Worm (Caenorhabditis elegans) whole organism, midembryonic: ENCODE data around the gene M01H9.4.

Experiments used
- T22C8.4 ChIP-seq: fragments of 200-800 bp; sonication (Bioruptor generic); IDR thresholded peaks from 2 replicates; pipeline ENCODE4 v1.3.6; 2022; ENCODE audit warnings: missing genetic modification characterization, missing compliant biosample characterization
- cog-1 ChIP-seq: sonication (generic microtip); optimal IDR thresholded peaks from 2 replicates; lab custom pipeline; 2016; ENCODE audit warnings: missing genetic modification characterization, missing compliant biosample characterization
- flt-1 ChIP-seq: fragments of 200-800 bp; sonication (Bioruptor generic); IDR thresholded peaks from 2 replicates; pipeline ENCODE4 v1.3.6; 2022; ENCODE audit warnings: missing genetic modification characterization, missing compliant biosample characterization
- klf-2 ChIP-seq: fragments of 200-800 bp; sonication (Bioruptor generic); conservative IDR thresholded peaks from 2 replicates; pipeline ENCODE4 v1.3.6; 2022; ENCODE audit warnings: missing genetic modification reagents, missing genetic modification characterization, missing compliant biosample characterization
- med-1 ChIP-seq: sonication (generic microtip); optimal IDR thresholded peaks from 2 replicates; lab custom pipeline; 2017; ENCODE audit warnings: missing genetic modification characterization, mild to moderate bottlenecking, missing compliant biosample characterization, antibody characterized with exemption, missing genetic modification reagents; ENCODE audit not compliant: insufficient read depth
- ref-1 ChIP-seq: fragments of 200-800 bp; sonication (Bioruptor generic); conservative IDR thresholded peaks from 2 replicates; pipeline ENCODE4 v1.3.6; 2022; ENCODE audit warnings: missing genetic modification reagents, missing genetic modification characterization, missing compliant biosample characterization
- tab-1 ChIP-seq: fragments of 200-800 bp; sonication (Bioruptor generic); IDR thresholded peaks from 2 replicates; pipeline ENCODE4 v1.3.6; 2022; ENCODE audit warnings: missing genetic modification characterization, missing compliant biosample characterization
- ztf-23 ChIP-seq: fragments of 200-800 bp; sonication (Bioruptor generic); IDR thresholded peaks from 2 replicates; pipeline ENCODE4 v1.3.6; 2022; ENCODE audit warnings: missing genetic modification reagents, missing genetic modification characterization, missing compliant biosample characterization
- ztf-29 ChIP-seq: fragments of 200-800 bp; sonication (Bioruptor generic); IDR thresholded peaks from 2 replicates; pipeline ENCODE4 v1.3.6; 2022; ENCODE audit warnings: missing genetic modification reagents, missing genetic modification characterization, missing compliant biosample characterization

Gene M01H9.4

DNA sequence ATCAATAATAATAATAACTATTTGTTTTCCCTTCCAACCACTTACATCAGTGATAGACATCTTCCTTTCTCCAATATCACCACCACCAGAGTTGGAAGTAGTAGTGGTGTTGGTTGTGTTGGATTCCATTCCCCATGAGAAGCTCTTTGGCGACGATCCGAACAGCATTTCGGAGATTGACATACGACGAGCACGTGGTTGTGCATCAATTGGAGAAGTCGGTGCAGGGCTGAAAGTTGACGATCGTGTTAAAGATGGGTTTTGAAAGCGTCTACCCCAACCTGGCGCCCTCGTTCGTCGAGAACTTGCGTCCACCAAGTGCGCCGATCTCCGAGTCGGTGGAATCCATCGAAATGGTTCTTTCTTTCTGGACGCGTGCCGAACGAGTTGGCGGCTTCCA lies 13.7 kb downstream of the M01H9.4 start:
- no peak for TF ChIP-seq tab-1 (GFP tag; lab: Robert Waterston, UW)
- no peak for TF ChIP-seq med-1 (GFP tag; lab: Kevin White, UChicago)
- no peak for TF ChIP-seq cog-1 (tag; lab: Kevin White, UChicago)
- TF ChIP-seq ztf-29 (GFP tag; lab: Robert Waterston, UW) = no peak
- TF ChIP-seq T22C8.4 (GFP tag; lab: Robert Waterston, UW) = no peak

DNA sequence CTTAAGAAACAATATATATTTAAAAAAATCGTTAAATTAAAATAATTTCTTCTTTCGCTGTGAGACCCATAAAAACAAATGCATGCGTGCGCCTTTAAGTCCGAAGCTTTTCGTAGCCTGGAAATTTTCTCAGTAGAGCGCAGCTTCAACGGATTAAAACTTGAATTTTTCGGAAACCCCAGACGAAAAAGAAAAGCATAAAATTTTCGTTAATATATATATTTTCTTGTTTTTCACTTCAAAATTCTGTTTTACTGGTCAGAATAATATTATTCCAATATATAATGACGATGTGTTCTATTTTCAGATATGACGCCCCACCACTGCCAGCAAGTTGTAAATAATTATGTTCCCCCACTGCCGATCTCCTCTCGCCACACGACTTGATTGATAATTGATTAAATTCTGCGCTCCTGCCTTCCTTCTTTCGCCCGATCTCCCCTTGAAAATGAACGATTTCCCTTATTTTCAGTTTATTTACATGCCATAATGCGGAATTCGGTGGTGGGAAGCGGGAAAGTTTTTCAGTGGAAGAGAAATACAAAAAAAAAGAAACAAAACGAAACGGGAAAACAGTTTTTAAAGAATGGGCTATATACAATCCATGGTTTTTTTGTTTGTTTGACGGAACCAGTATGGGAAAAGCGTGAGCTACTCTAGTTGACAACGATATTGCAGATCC lies 14.5 kb downstream of the M01H9.4 start:
- TF ChIP-seq flt-1 (GFP tag; lab: Robert Waterston, UW) = no peak
- TF ChIP-seq ztf-29 (GFP tag; lab: Robert Waterston, UW) = 0 out of 2 replicates have a peak, but pooled peaks have one; percentile 17

- TF ChIP-seq ztf-23 (GFP tag; lab: Robert Waterston, UW) = no peak
These were observed 17.5 kb downstream of the M01H9.4 start, which contains the start of gene M01H9.5 for ce11 chrIV:4465184-4465583. M01H9.5 (plus strand) TSS chrIV:4465484.

DNA sequence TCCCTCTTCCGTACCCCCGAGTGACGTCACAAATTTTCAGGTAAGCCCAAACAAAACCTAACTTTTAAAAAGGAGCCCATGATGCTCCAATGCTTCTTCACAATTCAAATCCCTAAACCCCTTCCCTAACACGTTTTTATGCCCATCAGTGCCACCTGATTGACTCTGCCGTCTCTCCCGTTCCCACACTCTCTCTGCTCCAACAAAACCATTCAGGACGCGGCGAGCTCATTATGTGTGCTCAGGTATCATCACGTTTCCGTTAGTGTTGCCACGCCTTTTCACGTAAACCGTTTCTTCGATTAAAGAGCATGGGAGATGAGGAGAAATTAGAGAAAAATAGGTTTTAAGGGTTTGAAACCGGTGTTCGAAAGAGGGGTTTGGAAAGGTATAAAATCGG lies 19.6 kb downstream of the M01H9.4 start, which contains the start of gene M01H9.2:
TSS of gene M01H9.2 (minus strand) at position 101 of the 400 bp plus-strand sequence.
- TF ChIP-seq T22C8.4 (GFP tag; lab: Robert Waterston, UW) (no peak), flt-1 (GFP tag; lab: Robert Waterston, UW) (no peak), med-1 (GFP tag; lab: Kevin White, UChicago) (no peak), ztf-23 (GFP tag; lab: Robert Waterston, UW) (no peak), ztf-29 (GFP tag; lab: Robert Waterston, UW) (no peak), cog-1 (tag; lab: Kevin White, UChicago) (no peak), klf-2 (GFP tag; lab: Robert Waterston, UW) (no peak), ref-1 (no peak), tab-1 (GFP tag; lab: Robert Waterston, UW) (no peak)

ce11 chrIV:4459342-4459741 lies 23.4 kb downstream of the M01H9.4 start:
- TF ChIP-seq ref-1 (no peak), T22C8.4 (GFP tag; lab: Robert Waterston, UW) (no peak), tab-1 (GFP tag; lab: Robert Waterston, UW) (no peak), klf-2 (GFP tag; lab: Robert Waterston, UW) (no peak), cog-1 (tag; lab: Kevin White, UChicago) (no peak), med-1 (GFP tag; lab: Kevin White, UChicago) (no peak), flt-1 (GFP tag; lab: Robert Waterston, UW) (no peak), ztf-29 (GFP tag; lab: Robert Waterston, UW) (no peak), ztf-23 (GFP tag; lab: Robert Waterston, UW) (no peak)

- TF ChIP-seq T22C8.4 (GFP tag; lab: Robert Waterston, UW) (no peak), ztf-29 (GFP tag; lab: Robert Waterston, UW) (no peak), tab-1 (GFP tag; lab: Robert Waterston, UW) (no peak), cog-1 (tag; lab: Kevin White, UChicago) (no peak), flt-1 (GFP tag; lab: Robert Waterston, UW) (no peak), ztf-23 (GFP tag; lab: Robert Waterston, UW) (no peak), klf-2 (GFP tag; lab: Robert Waterston, UW) (no peak)
These were observed 26.1 kb downstream of the M01H9.4 start for ce11 chrIV:4456658-4457057.

DNA sequence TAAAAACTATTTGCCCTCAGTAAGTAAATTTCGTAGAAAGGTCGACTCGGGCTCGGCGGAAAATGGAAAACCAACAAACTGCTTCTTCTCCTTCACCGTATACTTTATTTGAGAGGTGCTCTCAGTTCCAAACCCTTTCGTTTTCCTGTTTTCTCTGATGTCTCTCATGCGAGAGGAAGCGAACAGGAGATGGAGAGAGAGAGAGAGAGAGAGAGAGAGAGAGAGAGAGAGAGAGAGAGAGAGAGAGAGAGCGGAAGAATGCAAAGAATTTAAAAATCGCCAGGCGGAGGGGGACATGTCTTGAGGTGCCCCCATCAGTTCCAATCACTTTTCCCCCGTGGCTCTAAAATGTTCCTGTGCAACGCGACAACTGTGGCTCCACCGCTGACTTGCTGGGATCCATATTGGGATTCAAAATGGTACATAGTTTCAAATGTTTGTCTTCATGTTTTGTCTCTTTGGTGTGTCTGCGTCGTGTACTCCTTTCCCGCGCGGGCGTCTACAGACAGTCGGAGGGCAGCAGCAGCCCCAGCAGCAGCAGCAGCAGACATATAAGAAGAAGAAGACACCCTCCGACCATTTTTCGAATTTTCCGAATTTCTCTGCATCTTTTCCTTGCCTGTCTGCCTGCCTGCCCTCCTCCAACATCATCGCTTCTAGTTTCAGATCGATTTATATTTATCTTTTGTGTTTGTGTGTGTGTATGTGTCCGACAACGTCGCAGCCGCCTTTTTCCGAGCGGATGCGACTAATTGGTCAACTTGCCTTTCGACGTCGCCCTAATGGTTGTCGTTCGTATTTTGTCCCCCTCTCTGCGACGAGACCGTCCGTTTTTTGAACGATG lies 28.2 kb downstream of the M01H9.4 start, which contains the start of gene R08C7.11:
TSS of gene R08C7.11 (minus strand) at position 608 of the 844 bp plus-strand sequence.
- TF ChIP-seq klf-2 (GFP tag; lab: Robert Waterston, UW) = 0 out of 2 replicates have a peak, but pooled peaks have one; percentile 42
- TF ChIP-seq flt-1 (GFP tag; lab: Robert Waterston, UW) = 0 out of 2 replicates have a peak, but pooled peaks have one; percentile 13
- TF ChIP-seq cog-1 (tag; lab: Kevin White, UChicago) = peak; percentile 19
- no peak for TF ChIP-seq ztf-23 (GFP tag; lab: Robert Waterston, UW)
- TF ChIP-seq T22C8.4 (GFP tag; lab: Robert Waterston, UW) = no peak
- TF ChIP-seq med-1 (GFP tag; lab: Kevin White, UChicago) = no peak
- no peak for TF ChIP-seq tab-1 (GFP tag; lab: Robert Waterston, UW)
- TF ChIP-seq ref-1 = no peak
- TF ChIP-seq ztf-29 (GFP tag; lab: Robert Waterston, UW) = no peak

- no peak for TF ChIP-seq ztf-23 (GFP tag; lab: Robert Waterston, UW)
- no peak for TF ChIP-seq med-1 (GFP tag; lab: Kevin White, UChicago)
- TF ChIP-seq ztf-29 (GFP tag; lab: Robert Waterston, UW) = no peak
- no peak for TF ChIP-seq tab-1 (GFP tag; lab: Robert Waterston, UW)
- TF ChIP-seq T22C8.4 (GFP tag; lab: Robert Waterston, UW) = no peak
- TF ChIP-seq flt-1 (GFP tag; lab: Robert Waterston, UW) = no peak
- TF ChIP-seq klf-2 (GFP tag; lab: Robert Waterston, UW) = no peak
- no peak for TF ChIP-seq cog-1 (tag; lab: Kevin White, UChicago)
- no peak for TF ChIP-seq ref-1
These were observed 31.1 kb downstream of the M01H9.4 start, which contains the start of gene R08C7.1 for ce11 chrIV:4451576-4451975. R08C7.1 (plus strand) TSS chrIV:4451876.

DNA sequence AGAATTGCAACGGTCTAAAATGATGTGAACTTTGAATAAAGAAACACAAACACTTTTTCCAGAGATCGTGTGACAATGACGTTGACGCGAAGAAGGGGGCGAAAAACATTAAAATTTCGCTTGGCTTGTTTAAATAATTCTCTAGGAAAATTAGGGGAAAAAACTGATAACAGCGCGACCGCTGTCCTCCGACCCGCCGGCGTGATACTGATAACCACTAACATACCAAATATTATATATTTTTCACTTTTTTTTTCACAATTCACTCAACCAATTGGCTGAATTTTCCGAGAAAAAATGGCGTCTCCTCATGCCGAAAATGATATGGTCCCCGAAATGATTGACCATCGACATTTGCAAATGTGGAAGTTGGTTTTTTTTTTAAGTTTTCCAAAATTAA lies 32.9 kb downstream of the M01H9.4 start:
- TF ChIP-seq ztf-29 (GFP tag; lab: Robert Waterston, UW) (no peak), cog-1 (tag; lab: Kevin White, UChicago) (no peak), flt-1 (GFP tag; lab: Robert Waterston, UW) (no peak), klf-2 (GFP tag; lab: Robert Waterston, UW) (no peak), med-1 (GFP tag; lab: Kevin White, UChicago) (no peak), ztf-23 (GFP tag; lab: Robert Waterston, UW) (no peak), ref-1 (no peak), T22C8.4 (GFP tag; lab: Robert Waterston, UW) (no peak), tab-1 (GFP tag; lab: Robert Waterston, UW) (no peak)
